Worm (Caenorhabditis elegans) whole organism, L4 larva: ENCODE measurements around the gene dlc-4.

ENCODE experiments used
- D1046.2 ChIP-seq: fragments of 200-800 bp; sonication (Bioruptor generic); IDR thresholded peaks from 2 replicates; pipeline ENCODE4 v1.3.6; 2022; ENCODE audit warnings: missing genetic modification characterization, missing compliant biosample characterization
- F10B5.3 ChIP-seq: sonication (generic microtip); optimal IDR thresholded peaks from 2 replicates; lab custom pipeline; 2016; ENCODE audit warnings: mild to moderate bottlenecking, missing genetic modification characterization, missing compliant biosample characterization
- F26F4.8 ChIP-seq: fragments of 200-800 bp; sonication (Bioruptor generic); conservative IDR thresholded peaks from 2 replicates; pipeline ENCODE4 v1.3.6; 2022; ENCODE audit warnings: missing genetic modification characterization, missing compliant biosample characterization
- F37D6.2 ChIP-seq: sonication (generic microtip); optimal IDR thresholded peaks from 2 replicates; lab custom pipeline; 2016; ENCODE audit warnings: mild to moderate bottlenecking, missing genetic modification characterization, missing compliant biosample characterization
- T20F7.1 ChIP-seq: fragments of 200-800 bp; sonication (Bioruptor generic); optimal IDR thresholded peaks from 2 replicates; lab custom pipeline; 2018; ENCODE audit warnings: mild to moderate bottlenecking, missing genetic modification characterization, missing compliant biosample characterization
- Y105C5A.15 ChIP-seq: fragments of 200-800 bp; sonication (Bioruptor generic); IDR thresholded peaks from 2 replicates; pipeline ENCODE4 v1.3.6; 2022; ENCODE audit warnings: missing genetic modification characterization, missing compliant biosample characterization
- Y48G9A.11 ChIP-seq: fragments of 200-800 bp; sonication (Bioruptor generic); IDR thresholded peaks from 2 replicates; pipeline ENCODE4 v1.3.6; 2022; ENCODE audit warnings: missing genetic modification reagents, missing genetic modification characterization, missing compliant biosample characterization
- Y5F2A.4 ChIP-seq: fragments of 200-800 bp; sonication (Bioruptor generic); optimal IDR thresholded peaks from 2 replicates; lab custom pipeline; 2018; ENCODE audit warnings: mild to moderate bottlenecking, missing genetic modification characterization, missing compliant biosample characterization
- ZK337.2 ChIP-seq: fragments of 200-800 bp; sonication (Bioruptor generic); IDR thresholded peaks from 2 replicates; pipeline ENCODE4 v1.3.6; 2022; ENCODE audit warnings: missing genetic modification reagents, missing genetic modification characterization, missing compliant biosample characterization
- aha-1 ChIP-seq: fragments of 150-350 bp; peaks from one replicate; lab custom pipeline; 2014; ENCODE audit warnings: missing biosample characterization, missing genetic modification characterization
- aly-2 ChIP-seq: sonication (generic microtip); optimal IDR thresholded peaks from 2 replicates; lab custom pipeline; 2018; ENCODE audit warnings: missing biosample characterization, missing genetic modification characterization
- ama-1 ChIP-seq: fragments of 150-350 bp; optimal IDR thresholded peaks from 2 replicates; lab custom pipeline; 2014; ENCODE audit warnings: inconsistent platforms, mixed read lengths
- ceh-20 ChIP-seq: fragments of 200-800 bp; sonication (Bioruptor generic); IDR thresholded peaks from 2 replicates; pipeline ENCODE4 v1.3.6; 2022; ENCODE audit warnings: missing genetic modification reagents, missing genetic modification characterization, missing compliant biosample characterization
- ceh-82 ChIP-seq: sonication (generic microtip); optimal IDR thresholded peaks from 2 replicates; lab custom pipeline; 2017; ENCODE audit warnings: missing biosample characterization, missing genetic modification characterization
- cey-2 ChIP-seq: sonication (generic microtip); optimal IDR thresholded peaks from 3 replicates; lab custom pipeline; 2017; ENCODE audit warnings: missing genetic modification characterization, mild to moderate bottlenecking, missing compliant biosample characterization, antibody characterized with exemption, borderline replicate concordance; ENCODE audit not compliant: insufficient read depth
- ctbp-1 ChIP-seq: fragments of 200-800 bp; sonication (Bioruptor generic); IDR thresholded peaks from 2 replicates; pipeline ENCODE4 v1.3.6; 2022; ENCODE audit warnings: missing genetic modification reagents, missing genetic modification characterization, missing compliant biosample characterization
- daf-12 ChIP-seq: fragments of 150-350 bp; optimal IDR thresholded peaks from 2 replicates; lab custom pipeline; 2014; ENCODE audit warnings: missing biosample characterization, missing genetic modification reagents, missing genetic modification characterization
- daf-16 ChIP-seq, 3 experiments: sonication (generic microtip); optimal IDR thresholded peaks; 2 replicates each; lab custom pipeline; 2016 to 2017; ENCODE audit warnings: missing genetic modification characterization in 3 of 3, missing genetic modification reagents in 3 of 3, mild to moderate bottlenecking in 2 of 3, missing compliant biosample characterization in 2 of 3, missing biosample characterization in 1 of 3, moderate library complexity in 1 of 3
- daf-8 ChIP-seq: fragments of 200-800 bp; sonication (Bioruptor generic); IDR thresholded peaks from 2 replicates; pipeline ENCODE4 v1.3.6; 2022; ENCODE audit warnings: missing genetic modification characterization, missing compliant biosample characterization
- dmd-9 ChIP-seq: fragments of 200-800 bp; sonication (Bioruptor generic); IDR thresholded peaks from 2 replicates; pipeline ENCODE4 v1.3.6; 2022; ENCODE audit warnings: missing genetic modification reagents, missing genetic modification characterization, missing compliant biosample characterization
- fos-1 ChIP-seq: fragments of 150-350 bp; optimal IDR thresholded peaks from 2 replicates; lab custom pipeline; 2014; ENCODE audit warnings: missing biosample characterization, missing genetic modification characterization
- gei-8 ChIP-seq: fragments of 200-800 bp; sonication (Bioruptor generic); optimal IDR thresholded peaks from 2 replicates; lab custom pipeline; 2018; ENCODE audit warnings: mild to moderate bottlenecking, missing genetic modification characterization, missing compliant biosample characterization
- hlh-11 ChIP-seq: fragments of 200-800 bp; sonication (Bioruptor generic); optimal IDR thresholded peaks from 2 replicates; lab custom pipeline; 2018; ENCODE audit warnings: mild to moderate bottlenecking, missing genetic modification characterization, missing compliant biosample characterization
- jun-1 ChIP-seq: fragments of 150-350 bp; optimal IDR thresholded peaks from 2 replicates; lab custom pipeline; 2014; ENCODE audit warnings: missing biosample characterization, missing genetic modification reagents, missing genetic modification characterization
- lim-7 ChIP-seq: fragments of 200-800 bp; sonication (Bioruptor generic); IDR thresholded peaks from 2 replicates; pipeline ENCODE4 v1.3.6; 2022; ENCODE audit warnings: missing genetic modification characterization, missing compliant biosample characterization
- lin-15B ChIP-seq: fragments of 150-350 bp; sonication (generic microtip); optimal IDR thresholded peaks from 3 replicates; lab custom pipeline; 2014; ENCODE audit warnings: missing biosample characterization, missing genetic modification characterization
- lin-38 ChIP-seq: fragments of 200-800 bp; sonication (Bioruptor generic); IDR thresholded peaks from 2 replicates; pipeline ENCODE4 v1.3.6; 2022; ENCODE audit warnings: missing genetic modification reagents, missing genetic modification characterization, missing compliant biosample characterization
- lsy-2 ChIP-seq, 2 experiments: fragments of 150-350 bp in 1 of 2; sonication (generic microtip) in 1 of 2; optimal IDR thresholded peaks; 2 replicates each; lab custom pipeline; 2014 to 2017; ENCODE audit warnings: missing biosample characterization in 2 of 2, missing genetic modification characterization in 2 of 2
- madf-5 ChIP-seq, 2 experiments: fragments of 200-800 bp; sonication (Bioruptor generic); IDR thresholded peaks; 2 replicates each; pipeline ENCODE4 v1.3.6; 2022; ENCODE audit warnings: missing compliant biosample characterization in 2 of 2, missing genetic modification characterization in 2 of 2
- madf-9 ChIP-seq: fragments of 200-800 bp; sonication (Bioruptor generic); conservative IDR thresholded peaks from 2 replicates; pipeline ENCODE4 v1.3.6; 2022; ENCODE audit warnings: missing genetic modification reagents, missing genetic modification characterization, missing compliant biosample characterization
- mdl-1 ChIP-seq, 2 experiments: fragments of 150-350 bp in 1 of 2; sonication (generic microtip) in 1 of 2; optimal IDR thresholded peaks; 2 replicates each; lab custom pipeline; 2014 to 2017; ENCODE audit warnings: missing biosample characterization in 2 of 2, missing genetic modification characterization in 2 of 2
- mdt-29 ChIP-seq: fragments of 200-800 bp; sonication (Bioruptor generic); IDR thresholded peaks from 2 replicates; pipeline ENCODE4 v1.3.6; 2022; ENCODE audit warnings: missing genetic modification reagents, missing genetic modification characterization, missing compliant biosample characterization
- mep-1 ChIP-seq: fragments of 150-350 bp; sonication (generic microtip); optimal IDR thresholded peaks from 3 replicates; lab custom pipeline; 2014; ENCODE audit warnings: missing biosample characterization, missing genetic modification characterization
- mxl-2 ChIP-seq: fragments of 200-800 bp; sonication (Bioruptor generic); conservative IDR thresholded peaks from 2 replicates; pipeline ENCODE4 v1.3.6; 2022; ENCODE audit warnings: missing genetic modification reagents, missing genetic modification characterization, missing compliant biosample characterization
- nhr-10 ChIP-seq: fragments of 150-350 bp; optimal IDR thresholded peaks from 2 replicates; lab custom pipeline; 2014; ENCODE audit warnings: missing biosample characterization, missing genetic modification characterization
- nhr-102 ChIP-seq: sonication (generic microtip); optimal IDR thresholded peaks from 2 replicates; lab custom pipeline; 2016; ENCODE audit warnings: mild to moderate bottlenecking, missing genetic modification characterization, moderate library complexity, missing compliant biosample characterization
- nhr-111 ChIP-seq: fragments of 200-800 bp; sonication (Bioruptor generic); optimal IDR thresholded peaks from 2 replicates; lab custom pipeline; 2018; ENCODE audit warnings: mild to moderate bottlenecking, missing genetic modification characterization, missing compliant biosample characterization
- nhr-28 ChIP-seq: fragments of 150-350 bp; optimal IDR thresholded peaks from 2 replicates; lab custom pipeline; 2014; ENCODE audit warnings: missing biosample characterization, missing genetic modification characterization
- nhr-41 ChIP-seq: fragments of 200-800 bp; sonication (Bioruptor generic); IDR thresholded peaks from 2 replicates; pipeline ENCODE4 v1.3.6; 2022; ENCODE audit warnings: missing genetic modification reagents, missing genetic modification characterization, missing compliant biosample characterization
- nhr-42 ChIP-seq: fragments of 200-800 bp; sonication (Bioruptor generic); IDR thresholded peaks from 2 replicates; pipeline ENCODE4 v1.3.6; 2022; ENCODE audit warnings: missing genetic modification characterization, missing compliant biosample characterization
- nhr-76 ChIP-seq: fragments of 150-350 bp; optimal IDR thresholded peaks from 2 replicates; lab custom pipeline; 2014; ENCODE audit warnings: missing biosample characterization, missing genetic modification characterization
- pha-4 ChIP-seq, 2 experiments: fragments of 150-350 bp in 1 of 2; fragments of 200-800 bp in 1 of 2; sonication (Bioruptor generic) in 1 of 2; IDR thresholded peaks in 1 of 2; optimal IDR thresholded peaks in 1 of 2; 2 replicates each; pipeline versions ENCODE4 v1.3.6 to Lab custom; 2014 to 2022; ENCODE audit warnings: missing genetic modification characterization in 2 of 2, missing genetic modification reagents in 2 of 2, missing biosample characterization in 1 of 2, missing compliant biosample characterization in 1 of 2
- saeg-2 ChIP-seq: fragments of 200-800 bp; sonication (Bioruptor generic); IDR thresholded peaks from 2 replicates; pipeline ENCODE4 v1.3.6; 2022; ENCODE audit warnings: missing genetic modification reagents, missing genetic modification characterization, missing compliant biosample characterization
- snpc-1.2 ChIP-seq: fragments of 200-800 bp; sonication (Bioruptor generic); IDR thresholded peaks from 2 replicates; pipeline ENCODE4 v1.3.6; 2022; ENCODE audit warnings: missing genetic modification reagents, missing genetic modification characterization, missing compliant biosample characterization
- tra-1 ChIP-seq: fragments of 200-800 bp; sonication (Bioruptor generic); IDR thresholded peaks from 2 replicates; pipeline ENCODE4 v1.3.6; 2022; ENCODE audit warnings: missing genetic modification reagents, missing genetic modification characterization, missing compliant biosample characterization
- unc-130 ChIP-seq: sonication (generic microtip); optimal IDR thresholded peaks from 2 replicates; lab custom pipeline; 2016; ENCODE audit warnings: missing genetic modification reagents, missing genetic modification characterization, missing compliant biosample characterization
- unc-39 ChIP-seq: sonication (generic microtip); optimal IDR thresholded peaks from 2 replicates; lab custom pipeline; 2017; ENCODE audit warnings: missing biosample characterization, missing genetic modification characterization
- zag-1 ChIP-seq: fragments of 150-350 bp; optimal IDR thresholded peaks from 2 replicates; lab custom pipeline; 2014; ENCODE audit warnings: missing biosample characterization, missing genetic modification characterization
- ztf-11 ChIP-seq: fragments of 150-350 bp; optimal IDR thresholded peaks from 2 replicates; lab custom pipeline; 2014; ENCODE audit warnings: missing biosample characterization, missing genetic modification characterization
- ztf-7 ChIP-seq: fragments of 150-350 bp; optimal IDR thresholded peaks from 2 replicates; lab custom pipeline; 2014; ENCODE audit warnings: missing biosample characterization, missing genetic modification characterization

Gene dlc-4

ce11 chrIV:16399017-16399416 lies 44.0 kb upstream of the dlc-4 start (continued):
- TF ChIP-seq pha-4 (GFP tag; IDR thresholded peaks at IDR 0.05; lab: Robert Waterston, UW): peak; percentile 83
- TF ChIP-seq pha-4 (tag; optimal IDR thresholded peaks at IDR 0.05; lab: Kevin White, UChicago): no peak
- TF ChIP-seq nhr-111 (GFP tag; lab: Kevin White, UChicago): peak; percentile 26
- TF ChIP-seq daf-16 (GFP tag; optimal IDR thresholded peaks at IDR 0.05; lab: Kevin White, UChicago): peak; percentile 8 to 90
- peak; percentile 55 for TF ChIP-seq daf-16 (tag; optimal IDR thresholded peaks at IDR 0.05; lab: Kevin White, UChicago)
- no peak for TF ChIP-seq ceh-82 (tag; lab: Kevin White, UChicago)
- peak; percentile 62; the same call in 1 of the 2 replicates for TF ChIP-seq madf-9 (GFP tag; lab: Robert Waterston, UW)
- no peak for TF ChIP-seq daf-8 (GFP tag; lab: Robert Waterston, UW)
- no peak for TF ChIP-seq mxl-2 (GFP tag; lab: Robert Waterston, UW)
- TF ChIP-seq ztf-11 (tag; lab: Kevin White, UChicago): no peak
- TF ChIP-seq F10B5.3 (tag; lab: Kevin White, UChicago): no peak
- no peak for TF ChIP-seq hlh-11
- TF ChIP-seq ama-1 (lab: Kevin White, UChicago): no peak
- TF ChIP-seq T20F7.1 (GFP tag; lab: Kevin White, UChicago): no peak
- TF ChIP-seq saeg-2: no peak
- TF ChIP-seq lsy-2 (tag; optimal IDR thresholded peaks at IDR 0.05; lab: Kevin White, UChicago): peak in 1 of 2 experiments; percentile 38
- TF ChIP-seq gei-8 (GFP tag; lab: Kevin White, UChicago): peak; percentile 4
- peak; percentile 87 for TF ChIP-seq lim-7 (GFP tag; lab: Robert Waterston, UW)
- TF ChIP-seq tra-1 (GFP tag; lab: Robert Waterston, UW): peak; percentile 65; the same call in 1 of the 2 replicates
- peak; percentile 92 for TF ChIP-seq aha-1
- peak; percentile 85 for TF ChIP-seq lin-38 (GFP tag; lab: Robert Waterston, UW)
- 0 out of 2 replicates have a peak, but pooled peaks have one; percentile 61 for TF ChIP-seq nhr-42 (GFP tag; lab: Robert Waterston, UW)
- TF ChIP-seq snpc-1.2 (GFP tag; lab: Robert Waterston, UW): peak; percentile 97
- TF ChIP-seq nhr-76 (tag; lab: Kevin White, UChicago): no peak
- TF ChIP-seq unc-130: peak; percentile 57
- no peak for TF ChIP-seq cey-2
- no peak for TF ChIP-seq lin-15B
- TF ChIP-seq zag-1: no peak
- TF ChIP-seq ZK337.2: no peak
- TF ChIP-seq dmd-9: 0 out of 2 replicates have a peak, but pooled peaks have one; percentile 55
- TF ChIP-seq fos-1: no peak
- peak; percentile 81; the same call in 1 of the 2 replicates for TF ChIP-seq F26F4.8 (GFP tag; lab: Robert Waterston, UW)
- no peak for TF ChIP-seq aly-2 (tag; lab: Kevin White, UChicago)
- TF ChIP-seq unc-39 (tag; lab: Kevin White, UChicago): no peak
- TF ChIP-seq nhr-102 (tag; lab: Kevin White, UChicago): peak; percentile 47
- TF ChIP-seq Y5F2A.4 (GFP tag; lab: Kevin White, UChicago): peak; percentile 71
- TF ChIP-seq nhr-10 (tag; lab: Kevin White, UChicago): no peak
- no peak for TF ChIP-seq ztf-7 (tag; lab: Kevin White, UChicago)
- peak; percentile 39 to 77; a peak in 2 of 4 replicates for TF ChIP-seq madf-5 (GFP tag; IDR thresholded peaks at IDR 0.05; lab: Robert Waterston, UW)
- TF ChIP-seq D1046.2: no peak
- TF ChIP-seq mdl-1 (tag; optimal IDR thresholded peaks at IDR 0.05; lab: Kevin White, UChicago): no peak
- peak; percentile 96 for TF ChIP-seq Y105C5A.15
- TF ChIP-seq mep-1 (tag; lab: Kevin White, UChicago): peak; percentile 27
- TF ChIP-seq mdt-29: peak; percentile 29; the same call in 1 of the 2 replicates
- TF ChIP-seq daf-12: no peak
- peak; percentile 74 for TF ChIP-seq ctbp-1 (GFP tag; lab: Robert Waterston, UW)
- 0 out of 2 replicates have a peak, but pooled peaks have one; percentile 39 for TF ChIP-seq nhr-41 (GFP tag; lab: Robert Waterston, UW)
- peak; percentile 27 for TF ChIP-seq F37D6.2
- peak; percentile 70 for TF ChIP-seq Y48G9A.11 (GFP tag; lab: Robert Waterston, UW)
- no peak for TF ChIP-seq ceh-20 (GFP tag; lab: Robert Waterston, UW)
- no peak for TF ChIP-seq nhr-28 (tag; lab: Kevin White, UChicago)
- no peak for TF ChIP-seq jun-1 (tag; lab: Kevin White, UChicago)
